Fruit fly (Drosophila melanogaster): ENCODE results near the gene RpL30.

- no peak for TF ChIP-seq Dll (optimal IDR thresholded peaks at IDR 0.05)
- no peak for TF ChIP-seq usp (GFP tag; optimal IDR thresholded peaks at IDR 0.05)
- TF ChIP-seq psq (optimal IDR thresholded peaks at IDR 0.05), result no peak
- TF ChIP-seq pan (optimal IDR thresholded peaks at IDR 0.05), result no peak
- TF ChIP-seq CG8478 (optimal IDR thresholded peaks at IDR 0.05), result no peak
- TF ChIP-seq EcR (GFP tag; optimal IDR thresholded peaks at IDR 0.05), result no peak
Measured at dm6 chr2L:18979407-18979806, 29.7 kb downstream of the RpL30 start.

Measured in whole organism.